Fruit fly (Drosophila melanogaster) whole organism, embryonic: ENCODE results near the gene CG1738.

Experiments used
- CG15269 ChIP-seq: fragments of 200-800 bp; sonication (Bioruptor generic); optimal IDR thresholded peaks from 2 replicates; lab custom pipeline; 2018; ENCODE audit warnings: missing biosample characterization, mild to moderate bottlenecking, missing genetic modification characterization, moderate library complexity
- CG6272 ChIP-seq: fragments of 200-800 bp; sonication (Bioruptor generic); IDR thresholded peaks from 2 replicates; pipeline ENCODE4 v1.3.6; 2022; ENCODE audit warnings: missing biosample characterization, missing genetic modification characterization
- CG6689 ChIP-seq: fragments of 200-800 bp; sonication (Bioruptor generic); IDR thresholded peaks from 2 replicates; pipeline ENCODE4 v1.3.6; 2022; ENCODE audit warnings: missing biosample characterization, missing genetic modification characterization
- CG7556 ChIP-seq: fragments of 200-800 bp; sonication (Bioruptor generic); optimal IDR thresholded peaks from 2 replicates; lab custom pipeline; 2017; ENCODE audit warnings: missing biosample characterization, mild to moderate bottlenecking, missing genetic modification characterization
- CG9932 ChIP-seq: fragments of 200-800 bp; sonication (Bioruptor generic); IDR thresholded peaks from 2 replicates; pipeline ENCODE4 v1.3.6; 2022; ENCODE audit warnings: missing biosample characterization, missing genetic modification characterization
- Trl ChIP-seq, 3 experiments: fragments of >200 bp in 2 of 3; fragments of 200-800 bp in 1 of 3; sonication (Bioruptor generic) in 1 of 3; optimal IDR thresholded peaks; 2 replicates in 1 of 3; 3 replicates in 2 of 3; lab custom pipeline; 2016 to 2017; ENCODE audit warnings: missing biosample characterization in 1 of 3, missing genetic modification characterization in 1 of 3
- sens ChIP-seq: fragments of 200-800 bp; sonication (Bioruptor generic); peaks from one replicate; lab custom pipeline; 2016; ENCODE audit warnings: missing biosample characterization, missing genetic modification characterization

dm6 chrX:11367783-11368509 is 19.1 kb downstream of the CG1738 start, which contains the start of the genes hop and Tim8:
- TF ChIP-seq sens (peak; percentile 71), CG15269 (tag; lab: Kevin White, UChicago) (no peak), CG6689 (GFP tag; lab: Robert Waterston, UW) (no peak), Trl (optimal IDR thresholded peaks at IDR 0.05; lab: Kevin White, UChicago) (no peak), Trl (GFP tag; optimal IDR thresholded peaks at IDR 0.05; lab: Kevin White, UChicago) (no peak), CG7556 (no peak), CG9932 (GFP tag; lab: Robert Waterston, UW) (no peak), CG6272 (GFP tag; lab: Robert Waterston, UW) (no peak)
